Fruit fly (Drosophila melanogaster): ENCODE results near the gene mtSSB.

The mtSSB gene

dm6 chr3R:16235941-16236712 is 31.1 kb upstream of the mtSSB start (continued):
- peak; percentile 88 for TF ChIP-seq CG1529 (GFP tag; optimal IDR thresholded peaks at IDR 0.05)
- TF ChIP-seq CG2199 (GFP tag; IDR thresholded peaks at IDR 0.05) = no peak
- TF ChIP-seq sug (tag; optimal IDR thresholded peaks at IDR 0.05) = peak; percentile 58
- no peak for TF ChIP-seq pzg (GFP tag; optimal IDR thresholded peaks at IDR 0.05)
- TF ChIP-seq trem (tag; optimal IDR thresholded peaks at IDR 0.05) = peak; percentile 77
- no peak for TF ChIP-seq Mad (GFP tag; optimal IDR thresholded peaks at IDR 0.05)
- TF ChIP-seq TFAM (GFP tag; optimal IDR thresholded peaks at IDR 0.05) = no peak
- peak; percentile 81 for TF ChIP-seq CG6654 (GFP tag; optimal IDR thresholded peaks at IDR 0.05)
- TF ChIP-seq CG8359 (GFP tag; optimal IDR thresholded peaks at IDR 0.05; ENCODE audit: borderline replicate concordance) = peak; percentile 74
- TF ChIP-seq Ssrp (tag; optimal IDR thresholded peaks at IDR 0.05) = peak; percentile 95
- TF ChIP-seq grau (tag; optimal IDR thresholded peaks at IDR 0.05) = peak; percentile 90
- TF ChIP-seq CG2875 (GFP tag; optimal IDR thresholded peaks at IDR 0.05) = peak; percentile 90
- TF ChIP-seq org-1 (GFP tag; optimal IDR thresholded peaks at IDR 0.05) = peak; percentile 90
- peak; percentile 78 for TF ChIP-seq gro (GFP tag; optimal IDR thresholded peaks at IDR 0.05)
- no peak for TF ChIP-seq CG11247 (GFP tag; IDR thresholded peaks at IDR 0.05)
- TF ChIP-seq CG31441 (GFP tag; IDR thresholded peaks at IDR 0.05) = no peak
- TF ChIP-seq CG12104 (GFP tag; optimal IDR thresholded peaks at IDR 0.05) = peak; percentile 79
- peak; percentile 84 to 88 for TF ChIP-seq bsh (GFP tag; optimal IDR thresholded peaks at IDR 0.05)
- peak; percentile 89 for TF ChIP-seq CG6813 (GFP tag; optimal IDR thresholded peaks at IDR 0.05)
- TF ChIP-seq Nf-YC (tag; optimal IDR thresholded peaks at IDR 0.05) = peak; percentile 80
- peak; percentile 27 for TF ChIP-seq CG5245 (GFP tag; optimal IDR thresholded peaks at IDR 0.05)
- peak; percentile 94 for TF ChIP-seq CG33557 (GFP tag; optimal IDR thresholded peaks at IDR 0.05)
- no peak for TF ChIP-seq vvl (GFP tag; IDR thresholded peaks at IDR 0.05)
- no peak for TF ChIP-seq sc (optimal IDR thresholded peaks at IDR 0.05)
- TF ChIP-seq sc (GFP tag; optimal IDR thresholded peaks at IDR 0.05) = peak; percentile 96
- peak; percentile 86 for TF ChIP-seq CG6683 (GFP tag; optimal IDR thresholded peaks at IDR 0.05)
- peak; percentile 95 for TF ChIP-seq bcd (GFP tag; optimal IDR thresholded peaks at IDR 0.05)
- TF ChIP-seq CG11504 (tag; optimal IDR thresholded peaks at IDR 0.05) = peak; percentile 94
- TF ChIP-seq CG16813 (GFP tag; IDR thresholded peaks at IDR 0.05; ENCODE audit: partially characterized antibody) = no peak
- TF ChIP-seq dmrt99B (tag; optimal IDR thresholded peaks at IDR 0.05) = peak; percentile 93
- peak; percentile 72; the same call in 2 of the 3 replicates for TF ChIP-seq CG7357 (GFP tag; IDR thresholded peaks at IDR 0.05)
- TF ChIP-seq Dfd (GFP tag; optimal IDR thresholded peaks at IDR 0.05) = peak in 1 of 2 experiments; percentile 41
- TF ChIP-seq CG13287 (GFP tag; IDR thresholded peaks at IDR 0.05; ENCODE audit: partially characterized antibody) = no peak
- peak; percentile 91 for TF ChIP-seq CG15269 (tag; optimal IDR thresholded peaks at IDR 0.05)
- peak; percentile 86 for TF ChIP-seq nerfin-1 (tag; optimal IDR thresholded peaks at IDR 0.05)
- peak; percentile 84 for TF ChIP-seq sens (GFP tag)
- TF ChIP-seq CG10462 (GFP tag; optimal IDR thresholded peaks at IDR 0.05) = peak; percentile 77
- peak; percentile 68 for TF ChIP-seq tup (GFP tag; optimal IDR thresholded peaks at IDR 0.05)
- TF ChIP-seq ttk (GFP tag; IDR thresholded peaks at IDR 0.05) = no peak
- peak; percentile 69 for TF ChIP-seq HLH54F (GFP tag; optimal IDR thresholded peaks at IDR 0.05)
- TF ChIP-seq Hr39 (optimal IDR thresholded peaks at IDR 0.05) = no peak
- peak; percentile 98 for TF ChIP-seq CG12659 (GFP tag; optimal IDR thresholded peaks at IDR 0.05)
- peak; percentile 97 for TF ChIP-seq CG13775 (GFP tag; optimal IDR thresholded peaks at IDR 0.05)
- TF ChIP-seq hth (optimal IDR thresholded peaks at IDR 0.05) = no peak
- peak; percentile 63 for TF ChIP-seq CG2116 (GFP tag; optimal IDR thresholded peaks at IDR 0.05)
- TF ChIP-seq al (GFP tag; IDR thresholded peaks at IDR 0.05) = no peak
- TF ChIP-seq CG11723 (GFP tag; optimal IDR thresholded peaks at IDR 0.05) = peak; percentile 89
- peak; percentile 78 for TF ChIP-seq Lhr (GFP tag; optimal IDR thresholded peaks at IDR 0.05)
- TF ChIP-seq CG16863 (GFP tag; optimal IDR thresholded peaks at IDR 0.05) = peak; percentile 62
- TF ChIP-seq CG8944 (GFP tag; optimal IDR thresholded peaks at IDR 0.05) = peak; percentile 3

All from whole organism, embryonic.